Fruit fly (Drosophila melanogaster): ENCODE results near the gene CG1324.

Gene CG1324

DNA sequence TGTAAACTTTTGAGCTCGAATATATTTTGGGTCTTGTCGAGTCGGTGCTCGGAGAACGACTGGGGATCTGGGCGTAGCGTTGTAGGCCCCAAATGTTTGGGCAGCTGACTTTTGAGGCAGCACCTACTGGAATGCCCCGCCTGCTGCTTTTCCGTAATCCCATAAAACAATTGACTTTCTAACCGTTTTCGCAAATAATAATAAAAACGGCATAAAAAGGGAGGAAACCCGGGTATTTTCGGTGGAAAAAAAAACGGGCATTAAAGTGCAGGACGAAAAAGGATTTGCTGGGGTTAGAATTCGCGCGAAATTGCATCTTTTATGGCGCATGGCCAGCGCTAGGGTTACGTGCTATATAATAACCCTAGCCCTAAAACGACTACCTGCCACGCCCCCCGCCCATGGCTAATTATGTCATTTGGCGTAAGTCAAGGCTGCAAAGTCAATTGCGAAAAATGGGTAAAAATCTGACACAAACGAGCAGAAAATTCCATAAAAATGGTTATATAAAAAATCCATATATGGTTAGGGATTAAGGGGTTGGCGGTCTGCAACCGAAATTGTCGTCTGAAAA is at the start of gene CG1324:
Gene CG1324 (minus strand): TSS at position 51 of the 574 bp plus-strand sequence.
- TF ChIP-seq fd85E (GFP tag; optimal IDR thresholded peaks at IDR 0.05) (no peak), CG8632 (GFP tag; optimal IDR thresholded peaks at IDR 0.05) (no peak), vri (GFP tag; optimal IDR thresholded peaks at IDR 0.05) (no peak), CG11902 (GFP tag; optimal IDR thresholded peaks at IDR 0.05) (no peak), Blimp-1 (GFP tag; optimal IDR thresholded peaks at IDR 0.05) (no peak), CG31627 (GFP tag; optimal IDR thresholded peaks at IDR 0.05) (no peak), CG10631 (GFP tag; optimal IDR thresholded peaks at IDR 0.05) (no peak), CG8119 (GFP tag; IDR thresholded peaks at IDR 0.05) (no peak), net (GFP tag; optimal IDR thresholded peaks at IDR 0.05) (no peak), Eip78C (GFP tag) (no peak), CG3032 (tag; optimal IDR thresholded peaks at IDR 0.05) (no peak), Hr38 (GFP tag; optimal IDR thresholded peaks at IDR 0.05) (no peak), acj6 (GFP tag; optimal IDR thresholded peaks at IDR 0.05) (no peak)

- no peak for TF ChIP-seq CG16779 (tag; optimal IDR thresholded peaks at IDR 0.05)
- no peak for TF ChIP-seq CG1621 (tag; optimal IDR thresholded peaks at IDR 0.05)
- TF ChIP-seq CG6792 (GFP tag; optimal IDR thresholded peaks at IDR 0.05), result no peak
- TF ChIP-seq Sox14 (GFP tag; optimal IDR thresholded peaks at IDR 0.05), result no peak
- TF ChIP-seq Sox15 (GFP tag; optimal IDR thresholded peaks at IDR 0.05), result no peak
- TF ChIP-seq fkh (GFP tag; optimal IDR thresholded peaks at IDR 0.05), result no peak
- no peak for TF ChIP-seq Smox (GFP tag; optimal IDR thresholded peaks at IDR 0.05)
- no peak for TF ChIP-seq topi (GFP tag; optimal IDR thresholded peaks at IDR 0.05)
- no peak for TF ChIP-seq CG8319 (GFP tag; optimal IDR thresholded peaks at IDR 0.05)
- no peak for TF ChIP-seq lz (GFP tag; optimal IDR thresholded peaks at IDR 0.05)
- no peak for TF ChIP-seq OdsH (GFP tag; optimal IDR thresholded peaks at IDR 0.05)
- no peak for TF ChIP-seq CG3919 (GFP tag; optimal IDR thresholded peaks at IDR 0.05)
- no peak for TF ChIP-seq CG7368 (GFP tag; optimal IDR thresholded peaks at IDR 0.05)
- no peak for TF ChIP-seq CG8632 (GFP tag; optimal IDR thresholded peaks at IDR 0.05)
- no peak for TF ChIP-seq CG8119 (GFP tag; IDR thresholded peaks at IDR 0.05)
- TF ChIP-seq Hr38 (GFP tag; optimal IDR thresholded peaks at IDR 0.05), result no peak
- no peak for TF ChIP-seq Eip78C (GFP tag)
- no peak for TF ChIP-seq CG6854 (GFP tag; optimal IDR thresholded peaks at IDR 0.05)
- TF ChIP-seq Gug (GFP tag; IDR thresholded peaks at IDR 0.05), result no peak
- no peak for TF ChIP-seq CG6276 (GFP tag; optimal IDR thresholded peaks at IDR 0.05)
These were observed 45.4 kb upstream of the CG1324 start, which contains the start of gene CG32507 for dm6 chrX:20781120-20781519. TSS of gene CG32507 (minus strand) at chrX:20781220.

- peak; percentile 9 for TF ChIP-seq svp (GFP tag)
- no peak for TF ChIP-seq CG16779 (tag; optimal IDR thresholded peaks at IDR 0.05)
- TF ChIP-seq fkh (GFP tag; optimal IDR thresholded peaks at IDR 0.05), result no peak
These were observed 40.5 kb upstream of the CG1324 start for dm6 chrX:20776281-20776680.

- peak; percentile 20 for TF ChIP-seq OdsH (GFP tag; optimal IDR thresholded peaks at IDR 0.05)
- TF ChIP-seq Smox (GFP tag; optimal IDR thresholded peaks at IDR 0.05), result peak; percentile 18
- TF ChIP-seq Hr39 (GFP tag; optimal IDR thresholded peaks at IDR 0.05), result peak; percentile 63
- TF ChIP-seq topi (GFP tag; optimal IDR thresholded peaks at IDR 0.05), result peak; percentile 41
- TF ChIP-seq dsx (GFP tag; optimal IDR thresholded peaks at IDR 0.05; ENCODE audit: poor library complexity, severe bottlenecking), result no peak
- TF ChIP-seq CG3919 (GFP tag; optimal IDR thresholded peaks at IDR 0.05), result peak; percentile 62
- no peak for TF ChIP-seq CG8319 (GFP tag; optimal IDR thresholded peaks at IDR 0.05)
- no peak for TF ChIP-seq Gug (GFP tag; IDR thresholded peaks at IDR 0.05)
- TF ChIP-seq spab (GFP tag; optimal IDR thresholded peaks at IDR 0.05), result no peak
- TF ChIP-seq Eip75B (GFP tag; optimal IDR thresholded peaks at IDR 0.05), result no peak
- TF ChIP-seq achi (GFP tag; optimal IDR thresholded peaks at IDR 0.05), result peak; percentile 9
- TF ChIP-seq Lpt (GFP tag; optimal IDR thresholded peaks at IDR 0.05), result no peak
- peak; percentile 37 for TF ChIP-seq acj6 (GFP tag; optimal IDR thresholded peaks at IDR 0.05)
- peak; percentile 29 for TF ChIP-seq CG10631 (GFP tag; optimal IDR thresholded peaks at IDR 0.05)
- TF ChIP-seq CG7368 (GFP tag; optimal IDR thresholded peaks at IDR 0.05), result peak; percentile 8
- peak; percentile 75 for TF ChIP-seq Eip78C (GFP tag)
- peak; percentile 67 for TF ChIP-seq cyc (GFP tag; optimal IDR thresholded peaks at IDR 0.05)
- peak; percentile 9 for TF ChIP-seq CG10669 (GFP tag; optimal IDR thresholded peaks at IDR 0.05)
- peak; percentile 17 for TF ChIP-seq CG6792 (GFP tag; optimal IDR thresholded peaks at IDR 0.05)
- peak; percentile 41; the same call in 1 of the 3 replicates for TF ChIP-seq eg (GFP tag; IDR thresholded peaks at IDR 0.05)
- no peak for TF ChIP-seq fkh (GFP tag; optimal IDR thresholded peaks at IDR 0.05)
- peak; percentile 31 for TF ChIP-seq dac (GFP tag; optimal IDR thresholded peaks at IDR 0.05)
- peak; percentile 73 for TF ChIP-seq CG31627 (GFP tag; optimal IDR thresholded peaks at IDR 0.05)
- TF ChIP-seq svp (GFP tag), result peak; percentile 63
- TF ChIP-seq pdm3 (GFP tag; optimal IDR thresholded peaks at IDR 0.05), result peak; percentile 62
- TF ChIP-seq salr (GFP tag; optimal IDR thresholded peaks at IDR 0.05), result peak in 1 of 2 experiments; percentile 2
- TF ChIP-seq esn (GFP tag; optimal IDR thresholded peaks at IDR 0.05), result peak; percentile 69
- peak; percentile 33 for TF ChIP-seq Hr4 (GFP tag; optimal IDR thresholded peaks at IDR 0.05)
- peak; percentile 61 for TF ChIP-seq lz (GFP tag; optimal IDR thresholded peaks at IDR 0.05)
- TF ChIP-seq vri (GFP tag; optimal IDR thresholded peaks at IDR 0.05), result no peak
These were observed 24.7 kb upstream of the CG1324 start for dm6 chrX:20760444-20760843.
